Fruit fly (Drosophila melanogaster): ENCODE data around the gene yellow-k.

yellow-k gene

DNA sequence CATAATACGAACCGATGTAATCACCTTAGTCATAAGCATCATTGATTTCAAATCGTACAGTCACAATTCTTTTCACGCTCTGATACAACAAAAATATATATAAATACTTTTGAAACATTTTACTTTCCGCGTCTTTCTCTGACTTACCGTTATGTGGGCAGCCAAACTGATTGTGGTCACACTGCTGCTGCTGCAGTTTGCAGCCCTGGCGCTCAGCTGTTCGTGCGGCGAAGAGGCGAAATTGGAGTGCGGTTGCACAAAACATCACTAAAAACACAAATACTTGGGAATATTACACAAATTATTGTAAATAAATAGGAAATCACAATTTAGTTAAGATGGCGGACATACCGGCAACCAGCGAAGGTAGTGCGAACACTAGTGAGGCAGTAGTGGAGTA is 11.0 kb upstream of the yellow-k start, which contains the start of the genes gdl and gdl-ORF39:
gdl (plus strand) TSS at position 48 of the 400 bp plus-strand sequence.
gdl-ORF39 (plus strand) TSS at position 48 of the 400 bp plus-strand sequence.
- TF ChIP-seq Chrac-16 (GFP tag; optimal IDR thresholded peaks at IDR 0.05) = no peak
- TF ChIP-seq fru (optimal IDR thresholded peaks at IDR 0.05) = no peak
- no peak for TF ChIP-seq jing (GFP tag; optimal IDR thresholded peaks at IDR 0.05)
- TF ChIP-seq CG8290 (GFP tag; optimal IDR thresholded peaks at IDR 0.05) = no peak
- TF ChIP-seq CG8290 (tag; optimal IDR thresholded peaks at IDR 0.05) = peak in 1 of 2 experiments; percentile 8
- peak; percentile 94 for TF ChIP-seq CG7928 (GFP tag; optimal IDR thresholded peaks at IDR 0.05)
- peak; percentile 64 for TF ChIP-seq Dref (GFP tag; IDR thresholded peaks at IDR 0.05)
- TF ChIP-seq CG16813 (GFP tag; IDR thresholded peaks at IDR 0.05; ENCODE audit: partially characterized antibody) = 0 out of 3 replicates have a peak, but pooled peaks have one; percentile 20
- TF ChIP-seq CG31224 (GFP tag; IDR thresholded peaks at IDR 0.05) = no peak
- TF ChIP-seq CG2116 (GFP tag; optimal IDR thresholded peaks at IDR 0.05) = peak; percentile 50
- no peak for TF ChIP-seq ap (GFP tag; IDR thresholded peaks at IDR 0.05)
- peak; percentile 22 for TF ChIP-seq CG17186 (GFP tag; optimal IDR thresholded peaks at IDR 0.05)
- TF ChIP-seq CG12659 (GFP tag; optimal IDR thresholded peaks at IDR 0.05) = peak; percentile 12
- TF ChIP-seq psq (GFP tag; optimal IDR thresholded peaks at IDR 0.05) = no peak
- TF ChIP-seq Bgb (GFP tag; IDR thresholded peaks at IDR 0.05; ENCODE audit: partially characterized antibody) = peak; percentile 46; the same call in 1 of the 2 replicates
- TF ChIP-seq CG34224 (GFP tag; IDR thresholded peaks at IDR 0.05; ENCODE audit: partially characterized antibody) = peak; percentile 44; the same call in 2 of the 3 replicates
- no peak for TF ChIP-seq CG18011 (GFP tag; optimal IDR thresholded peaks at IDR 0.05)
- no peak for TF ChIP-seq corto (GFP tag; optimal IDR thresholded peaks at IDR 0.05)
- no peak for TF ChIP-seq CG10654 (GFP tag; optimal IDR thresholded peaks at IDR 0.05)
- TF ChIP-seq Side (GFP tag; optimal IDR thresholded peaks at IDR 0.05) = no peak
- no peak for TF ChIP-seq p53 (GFP tag; optimal IDR thresholded peaks at IDR 0.05)
- TF ChIP-seq wor (GFP tag; IDR thresholded peaks at IDR 0.05) = no peak
- no peak for TF ChIP-seq chinmo (GFP tag; IDR thresholded peaks at IDR 0.05; ENCODE audit: partially characterized antibody)
- TF ChIP-seq MESR4 (GFP tag; optimal IDR thresholded peaks at IDR 0.05) = peak; percentile 31
- TF ChIP-seq Dp (GFP tag; optimal IDR thresholded peaks at IDR 0.05) = peak; percentile 96
- TF ChIP-seq knrl (GFP tag; IDR thresholded peaks at IDR 0.05; ENCODE audit: partially characterized antibody) = no peak
- TF ChIP-seq amos (GFP tag; IDR thresholded peaks at IDR 0.05; ENCODE audit: partially characterized antibody) = no peak; the same call in 1 of the 2 replicates
- peak; percentile 46; the same call in 2 of the 3 replicates for TF ChIP-seq Opbp (GFP tag; IDR thresholded peaks at IDR 0.05; ENCODE audit: partially characterized antibody)
- TF ChIP-seq D19A (tag; optimal IDR thresholded peaks at IDR 0.05) = no peak
- TF ChIP-seq CG13123 (GFP tag; optimal IDR thresholded peaks at IDR 0.05) = no peak
- TF ChIP-seq sens (GFP tag) = peak; percentile 58
- TF ChIP-seq CG10209 (GFP tag; optimal IDR thresholded peaks at IDR 0.05) = no peak
- TF ChIP-seq stwl (tag; optimal IDR thresholded peaks at IDR 0.05) = peak; percentile 71
- peak; percentile 45 for TF ChIP-seq BEAF-32 (GFP tag; optimal IDR thresholded peaks at IDR 0.05)
- no peak for TF ChIP-seq ken (GFP tag; IDR thresholded peaks at IDR 0.05)
- TF ChIP-seq NFAT (GFP tag; IDR thresholded peaks at IDR 0.05) = no peak
- no peak for TF ChIP-seq CG12744 (GFP tag; optimal IDR thresholded peaks at IDR 0.05)
- TF ChIP-seq CG15479 (GFP tag; optimal IDR thresholded peaks at IDR 0.05) = peak; percentile 38
- no peak for TF ChIP-seq Fer3 (tag; optimal IDR thresholded peaks at IDR 0.05)
- TF ChIP-seq Sry-δ (GFP tag; optimal IDR thresholded peaks at IDR 0.05) = peak; percentile 22
- no peak for TF ChIP-seq otp (GFP tag; IDR thresholded peaks at IDR 0.05)
- no peak for TF ChIP-seq tgo (GFP tag; IDR thresholded peaks at IDR 0.05)
- TF ChIP-seq sima (GFP tag; optimal IDR thresholded peaks at IDR 0.05) = no peak
- TF ChIP-seq ttk (GFP tag; IDR thresholded peaks at IDR 0.05) = no peak
- TF ChIP-seq pnt (GFP tag; optimal IDR thresholded peaks at IDR 0.05) = no peak
- TF ChIP-seq CG7963 (GFP tag; IDR thresholded peaks at IDR 0.05; ENCODE audit: partially characterized antibody) = no peak
- TF ChIP-seq CG1529 (GFP tag; optimal IDR thresholded peaks at IDR 0.05) = no peak
- no peak for TF ChIP-seq cg (GFP tag; optimal IDR thresholded peaks at IDR 0.05)
- peak; percentile 98 for TF ChIP-seq E2f2 (GFP tag; IDR thresholded peaks at IDR 0.05)
- no peak for TF ChIP-seq dpn (GFP tag; optimal IDR thresholded peaks at IDR 0.05)
- TF ChIP-seq BtbVII (GFP tag; optimal IDR thresholded peaks at IDR 0.05) = no peak

Measured in whole organism, embryonic.